Worm (Caenorhabditis elegans) whole organism, L3 larva: Measurements from ENCODE around the gene sdz-36.
A peak's percentile ranks its signal among the peaks of the same experiment; 100 is the strongest.

Experiments used
- ZK546.5 ChIP-seq: sonication (generic microtip); optimal IDR thresholded peaks from 2 replicates; lab custom pipeline; 2017; ENCODE audit warnings: missing biosample characterization, missing genetic modification characterization
- aly-2 ChIP-seq: fragments of 150-350 bp; optimal IDR thresholded peaks from 2 replicates; lab custom pipeline; 2014; ENCODE audit warnings: missing biosample characterization, missing genetic modification characterization
- ceh-16 ChIP-seq: sonication (generic microtip); optimal IDR thresholded peaks from 2 replicates; lab custom pipeline; 2017; ENCODE audit warnings: missing biosample characterization, missing genetic modification characterization
- ceh-28 ChIP-seq: fragments of 150-350 bp; optimal IDR thresholded peaks from 2 replicates; lab custom pipeline; 2014; ENCODE audit warnings: missing biosample characterization, missing genetic modification reagents, missing genetic modification characterization
- ceh-82 ChIP-seq: fragments of 150-350 bp; optimal IDR thresholded peaks from 2 replicates; lab custom pipeline; 2014; ENCODE audit warnings: missing biosample characterization, missing genetic modification characterization
- daf-12 ChIP-seq: fragments of 150-350 bp; optimal IDR thresholded peaks from 2 replicates; lab custom pipeline; 2014; ENCODE audit warnings: missing biosample characterization, missing genetic modification reagents, missing genetic modification characterization
- egl-5 ChIP-seq: fragments of 150-350 bp; optimal IDR thresholded peaks from 2 replicates; lab custom pipeline; 2017; ENCODE audit warnings: missing biosample characterization, missing genetic modification reagents, missing genetic modification characterization, inconsistent platforms
- elt-1 ChIP-seq: fragments of 150-350 bp; optimal IDR thresholded peaks from 2 replicates; lab custom pipeline; 2014; ENCODE audit warnings: missing biosample characterization, missing genetic modification characterization
- elt-2 ChIP-seq: sonication (generic microtip); optimal IDR thresholded peaks from 2 replicates; lab custom pipeline; 2016; ENCODE audit warnings: missing genetic modification reagents, mild to moderate bottlenecking, missing genetic modification characterization, missing compliant biosample characterization
- fkh-10 ChIP-seq: sonication (generic microtip); optimal IDR thresholded peaks from 2 replicates; lab custom pipeline; 2017; ENCODE audit warnings: missing biosample characterization, missing genetic modification reagents, missing genetic modification characterization
- fkh-2 ChIP-seq: fragments of 150-350 bp; optimal IDR thresholded peaks from 2 replicates; lab custom pipeline; 2014; ENCODE audit warnings: missing biosample characterization, missing genetic modification reagents, missing genetic modification characterization
- fos-1 ChIP-seq: fragments of 150-350 bp; optimal IDR thresholded peaks from 2 replicates; lab custom pipeline; 2014; ENCODE audit warnings: missing biosample characterization, missing genetic modification characterization
- hmg-11 ChIP-seq: sonication (generic microtip); optimal IDR thresholded peaks from 2 replicates; lab custom pipeline; 2016; ENCODE audit warnings: missing genetic modification characterization, missing compliant biosample characterization
- jun-1 ChIP-seq: fragments of 150-350 bp; optimal IDR thresholded peaks from 2 replicates; lab custom pipeline; 2014; ENCODE audit warnings: missing biosample characterization, missing genetic modification reagents, missing genetic modification characterization
- lsy-12 ChIP-seq: sonication (generic microtip); optimal IDR thresholded peaks from 2 replicates; lab custom pipeline; 2016; ENCODE audit warnings: mild to moderate bottlenecking, missing genetic modification characterization, missing compliant biosample characterization
- mdl-1 ChIP-seq: fragments of 150-350 bp; optimal IDR thresholded peaks from 2 replicates; lab custom pipeline; 2014; ENCODE audit warnings: missing biosample characterization, missing genetic modification characterization
- mml-1 ChIP-seq: fragments of 150-350 bp; sonication (generic microtip); optimal IDR thresholded peaks from 3 replicates; lab custom pipeline; 2014; ENCODE audit warnings: missing biosample characterization, missing genetic modification characterization
- nfya-1 ChIP-seq: sonication (generic microtip); optimal IDR thresholded peaks from 2 replicates; lab custom pipeline; 2017; ENCODE audit warnings: missing genetic modification characterization, mild to moderate bottlenecking, missing compliant biosample characterization, antibody characterized with exemption, moderate library complexity; ENCODE audit not compliant: insufficient read depth
- nhr-23 ChIP-seq: fragments of 150-350 bp; optimal IDR thresholded peaks from 2 replicates; lab custom pipeline; 2014; ENCODE audit warnings: missing biosample characterization, missing genetic modification reagents, missing genetic modification characterization
- nhr-237 ChIP-seq: fragments of 150-350 bp; optimal IDR thresholded peaks from 2 replicates; lab custom pipeline; 2014; ENCODE audit warnings: missing biosample characterization, missing genetic modification characterization
- nhr-25 ChIP-seq: sonication (generic microtip); optimal IDR thresholded peaks from 2 replicates; lab custom pipeline; 2017; ENCODE audit warnings: missing biosample characterization, missing genetic modification characterization
- nhr-28 ChIP-seq: fragments of 150-350 bp; optimal IDR thresholded peaks from 2 replicates; lab custom pipeline; 2014; ENCODE audit warnings: missing biosample characterization, missing genetic modification characterization
- nhr-43 ChIP-seq: sonication (generic microtip); optimal IDR thresholded peaks from 2 replicates; lab custom pipeline; 2016; ENCODE audit warnings: mild to moderate bottlenecking, missing genetic modification characterization, missing compliant biosample characterization; ENCODE audit not compliant: poor library complexity, severe bottlenecking
- nhr-76 ChIP-seq: fragments of 150-350 bp; sonication (generic microtip); optimal IDR thresholded peaks from 5 replicates; lab custom pipeline; 2014; ENCODE audit warnings: missing biosample characterization, missing genetic modification characterization
- pha-4 ChIP-seq: fragments of 150-350 bp; optimal IDR thresholded peaks from 2 replicates; lab custom pipeline; 2014; ENCODE audit warnings: missing biosample characterization, missing genetic modification reagents, missing genetic modification characterization
- sea-2 ChIP-seq: fragments of 150-350 bp; sonication (generic microtip); optimal IDR thresholded peaks from 4 replicates; lab custom pipeline; 2014; ENCODE audit warnings: missing biosample characterization, missing genetic modification reagents, missing genetic modification characterization
- skn-1 ChIP-seq: fragments of 150-350 bp; optimal IDR thresholded peaks from 2 replicates; lab custom pipeline; 2014; ENCODE audit warnings: missing biosample characterization, missing genetic modification characterization
- snpc-4 ChIP-seq: fragments of 150-350 bp; optimal IDR thresholded peaks from 2 replicates; lab custom pipeline; 2014; ENCODE audit warnings: missing biosample characterization, missing genetic modification characterization
- tbx-2 ChIP-seq: sonication (generic microtip); optimal IDR thresholded peaks from 2 replicates; lab custom pipeline; 2016; ENCODE audit warnings: mild to moderate bottlenecking, missing genetic modification characterization, missing compliant biosample characterization
- unc-39 ChIP-seq: sonication (generic microtip); optimal IDR thresholded peaks from 4 replicates; lab custom pipeline; 2017; ENCODE audit warnings: missing biosample characterization, missing genetic modification characterization
- unc-62 ChIP-seq: fragments of 150-350 bp; sonication (generic microtip); optimal IDR thresholded peaks from 4 replicates; lab custom pipeline; 2014; ENCODE audit warnings: missing biosample characterization, missing genetic modification reagents, missing genetic modification characterization
- zag-1 ChIP-seq: fragments of 150-350 bp; optimal IDR thresholded peaks from 2 replicates; lab custom pipeline; 2014; ENCODE audit warnings: missing biosample characterization, missing genetic modification characterization

sdz-36 gene

ce11 chrIV:9706704-9707197 lies 16.0 kb downstream of the sdz-36 start, which contains the start of the genes dcaf-1 and dph-3 (continued):
- TF ChIP-seq aly-2 (no peak), egl-5 (tag; lab: Kevin White, UChicago) (peak; percentile 69), ceh-82 (tag; lab: Kevin White, UChicago) (no peak), nhr-76 (tag; lab: Kevin White, UChicago) (no peak), skn-1 (peak; percentile 80)

ce11 chrIV:9709205-9709604 lies 18.5 kb downstream of the sdz-36 start, which contains the start of gene ant-1.3:
TSS of gene ant-1.3 (minus strand) at chrIV:9709305.
- TF ChIP-seq egl-5 (tag; lab: Kevin White, UChicago) = no peak
- no peak for TF ChIP-seq sea-2 (GFP tag; lab: Kevin White, UChicago)
- TF ChIP-seq mml-1 (tag; lab: Kevin White, UChicago) = no peak
- TF ChIP-seq zag-1 (tag; lab: Kevin White, UChicago) = no peak
- no peak for TF ChIP-seq ceh-16 (tag; lab: Kevin White, UChicago)
- TF ChIP-seq ceh-28 (tag; lab: Kevin White, UChicago) = no peak
- TF ChIP-seq tbx-2 = no peak
- TF ChIP-seq jun-1 = no peak
- no peak for TF ChIP-seq unc-62 (GFP tag; lab: Kevin White, UChicago)
- TF ChIP-seq elt-1 (tag; lab: Kevin White, UChicago) = no peak
- no peak for TF ChIP-seq nhr-43 (tag; lab: Kevin White, UChicago)
- TF ChIP-seq unc-39 (tag; lab: Kevin White, UChicago) = no peak
- TF ChIP-seq fkh-10 = no peak
- TF ChIP-seq ZK546.5 (tag; lab: Kevin White, UChicago) = no peak
- no peak for TF ChIP-seq hmg-11 (tag; lab: Kevin White, UChicago)

ce11 chrIV:9709887-9710286 lies 19.1 kb downstream of the sdz-36 start, which contains the start of gene nhr-38:
TSS of gene nhr-38 (plus strand) at chrIV:9710187.
- no peak for TF ChIP-seq fos-1 (tag; lab: Kevin White, UChicago)
- TF ChIP-seq nhr-23 (tag; lab: Kevin White, UChicago) = no peak
- TF ChIP-seq nfya-1 = no peak
- TF ChIP-seq daf-12 (tag; lab: Kevin White, UChicago) = no peak
- TF ChIP-seq nhr-43 (tag; lab: Kevin White, UChicago) = no peak
- TF ChIP-seq unc-62 (GFP tag; lab: Kevin White, UChicago) = no peak
- TF ChIP-seq egl-5 (tag; lab: Kevin White, UChicago) = no peak
- no peak for TF ChIP-seq aly-2
- no peak for TF ChIP-seq mdl-1 (tag; lab: Kevin White, UChicago)

ce11 chrIV:9712782-9713181 lies 22.0 kb downstream of the sdz-36 start, which contains the start of gene K01H12.4:
TSS of gene K01H12.4 (plus strand) at chrIV:9713082.
- TF ChIP-seq nhr-25 (tag; lab: Kevin White, UChicago) (no peak), nhr-237 (tag; lab: Kevin White, UChicago) (no peak), fos-1 (tag; lab: Kevin White, UChicago) (no peak), pha-4 (tag; lab: Kevin White, UChicago) (no peak), lsy-12 (tag; lab: Kevin White, UChicago) (no peak), nhr-28 (tag; lab: Kevin White, UChicago) (no peak), elt-2 (no peak), fkh-10 (no peak), skn-1 (no peak), fkh-2 (no peak), unc-39 (tag; lab: Kevin White, UChicago) (no peak)

- no peak for TF ChIP-seq skn-1
- TF ChIP-seq ZK546.5 (tag; lab: Kevin White, UChicago) = no peak
- TF ChIP-seq sea-2 (GFP tag; lab: Kevin White, UChicago) = no peak
- no peak for TF ChIP-seq mdl-1 (tag; lab: Kevin White, UChicago)
- no peak for TF ChIP-seq snpc-4 (tag; lab: Kevin White, UChicago)
- no peak for TF ChIP-seq elt-2
- TF ChIP-seq zag-1 (tag; lab: Kevin White, UChicago) = no peak
Measured at ce11 chrIV:9714264-9714663, 23.5 kb downstream of the sdz-36 start.
